Worm (Caenorhabditis elegans) whole organism, dauer: Measurements from ENCODE around the gene W06H8.6.

Experiments used
- unc-62 ChIP-seq: sonication (generic microtip); optimal IDR thresholded peaks from 2 replicates; lab custom pipeline; 2017; ENCODE audit warnings: missing biosample characterization, missing genetic modification reagents, missing genetic modification characterization

W06H8.6 gene

DNA sequence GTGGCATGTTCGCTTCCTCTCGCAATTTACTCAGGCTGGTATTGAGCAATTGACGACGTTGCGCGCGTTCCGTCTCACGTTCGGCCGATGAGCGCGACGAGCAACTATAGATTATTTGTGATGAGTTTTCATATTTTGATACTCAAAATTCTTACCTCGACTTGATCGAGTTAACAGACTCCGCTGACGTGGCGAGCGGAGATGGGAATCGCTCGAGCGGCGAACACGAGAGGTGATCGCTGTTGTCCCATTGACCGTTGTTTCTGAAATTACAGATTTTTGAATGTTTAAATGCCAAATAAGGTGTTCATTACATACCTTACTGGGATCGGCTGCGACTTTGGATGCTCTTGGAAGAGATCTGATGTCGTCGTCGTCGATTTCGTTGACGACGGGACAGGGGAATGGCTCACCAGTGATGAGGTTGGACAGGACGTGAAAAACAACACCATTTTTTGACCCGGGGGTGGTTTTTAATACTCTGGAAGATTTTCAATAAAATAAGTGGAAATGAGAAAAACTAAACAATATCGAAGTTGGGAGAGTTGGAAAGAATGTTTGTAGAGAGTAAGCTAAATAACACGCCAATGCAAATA is at the start of gene W06H8.6:
TSS of gene W06H8.6 (minus strand) at position 481 of the 596 bp plus-strand sequence.
- TF ChIP-seq unc-62 (GFP tag; lab: Kevin White, UChicago): no peak

DNA sequence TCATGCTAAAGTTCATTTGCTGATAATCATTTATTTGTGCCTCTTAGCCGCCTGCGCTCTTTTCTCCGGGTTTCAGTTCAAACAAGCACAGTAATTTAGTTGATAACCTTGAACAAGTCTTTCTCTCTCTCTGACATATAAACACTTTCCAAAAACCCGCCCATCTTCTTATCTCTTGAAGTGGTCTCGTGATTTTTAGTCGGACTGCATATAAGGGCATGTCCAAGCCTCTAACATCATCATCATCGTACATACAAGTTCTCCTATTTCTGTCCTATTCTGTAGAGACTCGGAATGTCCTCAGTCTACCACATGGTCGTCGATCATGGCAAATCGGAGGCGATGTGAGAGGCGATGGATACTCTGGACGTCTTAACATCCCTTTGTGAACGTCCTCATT is 49.4 kb upstream of the W06H8.6 start, which contains the start of gene F31F7.1:
TSS of gene F31F7.1 (plus strand) at position 235 of the 400 bp plus-strand sequence.
- TF ChIP-seq unc-62 (GFP tag; lab: Kevin White, UChicago): no peak

DNA sequence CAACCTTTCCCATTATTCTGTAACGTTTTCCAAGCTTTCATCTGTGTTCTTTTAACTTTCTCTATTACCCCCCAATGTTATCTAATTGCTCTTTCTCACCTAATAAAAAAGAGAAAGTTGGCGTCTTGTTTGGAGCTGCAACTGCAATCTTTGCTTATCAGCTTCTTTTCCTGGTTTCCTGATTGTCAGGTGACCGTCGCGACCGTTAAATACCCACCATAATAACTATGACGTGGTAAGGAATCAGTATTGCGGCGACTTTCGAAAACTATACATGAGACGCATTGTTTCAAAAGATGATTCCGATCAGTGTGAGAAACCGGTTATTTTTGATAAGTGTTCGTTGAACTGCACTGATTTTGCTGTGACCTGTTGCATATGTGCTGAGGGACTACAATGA is 48.4 kb upstream of the W06H8.6 start:
- TF ChIP-seq unc-62 (GFP tag; lab: Kevin White, UChicago): no peak

DNA sequence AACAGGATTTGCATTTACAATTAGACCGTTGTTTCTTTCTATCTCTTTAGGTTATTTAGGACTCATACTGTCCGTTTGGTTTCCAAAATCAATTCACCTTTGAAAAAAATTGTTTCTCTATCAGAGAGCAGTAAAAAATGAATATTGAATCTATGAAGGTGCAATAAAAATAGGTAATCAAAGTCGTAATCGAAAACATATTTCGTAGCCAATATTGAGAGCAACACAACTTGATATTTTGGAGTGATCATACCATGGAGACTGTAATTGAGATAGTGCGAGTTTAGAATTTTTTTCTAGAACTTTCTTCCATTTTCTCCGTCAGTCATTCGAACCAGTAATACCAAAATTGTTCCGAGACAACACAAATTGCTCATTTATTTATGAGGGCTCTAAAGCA is 43.7 kb upstream of the W06H8.6 start, which contains the start of gene F31F7.2:
TSS of gene F31F7.2 (plus strand) at position 301 of the 400 bp plus-strand sequence.
- no peak for TF ChIP-seq unc-62 (GFP tag; lab: Kevin White, UChicago)

DNA sequence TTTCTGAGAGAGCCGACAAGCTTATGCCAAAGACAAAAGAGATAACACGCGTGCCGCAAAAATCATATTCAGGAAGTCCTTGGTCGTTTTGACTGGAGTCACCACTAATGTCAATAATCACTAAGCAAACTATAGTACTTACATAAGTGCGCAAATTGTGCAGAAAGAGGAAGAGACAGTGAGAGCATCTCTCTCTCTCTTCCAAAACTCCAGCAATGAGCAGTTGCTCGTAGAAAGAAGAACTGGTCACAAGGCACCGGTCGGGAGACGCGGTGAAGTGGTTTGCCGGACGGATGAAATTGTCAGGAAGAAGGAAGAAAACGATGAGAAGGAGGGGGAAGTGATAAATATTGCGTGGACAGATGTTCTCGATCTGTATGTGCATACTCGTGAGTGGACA is 43.3 kb upstream of the W06H8.6 start:
- TF ChIP-seq unc-62 (GFP tag; lab: Kevin White, UChicago): no peak

DNA sequence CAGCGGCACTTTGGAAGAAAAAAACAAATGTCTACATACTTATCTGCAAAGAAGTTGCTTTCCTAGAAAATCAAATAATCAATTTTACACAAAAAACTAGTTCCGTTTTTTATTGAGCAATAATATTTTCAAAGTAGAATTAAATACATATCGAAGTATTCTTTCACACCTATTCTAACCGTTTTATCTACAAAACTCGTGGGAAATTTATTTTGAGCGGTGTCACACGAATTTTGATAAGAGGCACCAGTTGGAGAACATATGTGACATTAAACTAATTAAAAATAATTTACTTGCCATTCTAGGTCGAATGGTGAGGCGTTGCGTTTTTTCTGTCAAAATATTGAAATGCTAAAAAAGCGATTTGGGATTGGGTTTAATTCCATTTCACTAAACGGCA is 42.2 kb upstream of the W06H8.6 start:
- no peak for TF ChIP-seq unc-62 (GFP tag; lab: Kevin White, UChicago)

DNA sequence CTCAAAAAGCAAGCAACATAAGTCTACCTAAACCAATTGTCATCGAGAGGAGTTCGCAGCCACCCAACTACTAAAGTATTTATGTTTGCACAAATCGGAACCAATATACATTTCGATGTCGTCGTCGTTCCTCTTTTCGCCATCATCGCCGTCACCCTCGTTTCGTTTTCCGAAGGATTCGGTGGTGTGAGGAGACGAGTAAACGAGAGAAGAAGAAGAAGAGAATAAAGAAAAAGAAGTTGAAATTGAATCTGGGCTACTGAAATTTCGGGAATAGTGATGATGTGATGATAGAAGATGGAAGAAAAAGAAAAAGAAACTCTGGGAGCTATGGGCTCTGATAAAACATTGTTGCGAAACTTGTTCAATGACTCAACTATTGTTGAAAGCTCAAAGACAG is 41.7 kb upstream of the W06H8.6 start:
- TF ChIP-seq unc-62 (GFP tag; lab: Kevin White, UChicago): no peak

DNA sequence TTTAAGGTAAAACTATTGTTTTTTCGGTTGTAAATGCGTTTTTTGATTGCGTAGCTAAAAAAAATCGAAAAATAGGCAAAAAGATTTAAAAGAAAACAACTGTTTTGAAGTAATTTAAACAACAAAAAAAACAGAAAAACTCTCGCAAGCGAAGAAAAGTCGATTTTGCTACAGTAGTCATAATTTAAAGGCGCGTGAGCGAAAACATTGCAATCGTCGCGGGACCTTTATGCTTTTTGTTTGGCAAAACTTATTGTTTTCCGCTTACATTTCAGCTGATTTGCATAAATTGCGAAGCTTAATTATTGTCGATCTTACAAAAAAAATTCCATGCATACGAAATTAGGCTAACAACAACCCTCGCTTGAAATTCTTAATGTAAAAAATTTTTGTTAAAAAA is 41.2 kb upstream of the W06H8.6 start:
- TF ChIP-seq unc-62 (GFP tag; lab: Kevin White, UChicago): no peak

DNA sequence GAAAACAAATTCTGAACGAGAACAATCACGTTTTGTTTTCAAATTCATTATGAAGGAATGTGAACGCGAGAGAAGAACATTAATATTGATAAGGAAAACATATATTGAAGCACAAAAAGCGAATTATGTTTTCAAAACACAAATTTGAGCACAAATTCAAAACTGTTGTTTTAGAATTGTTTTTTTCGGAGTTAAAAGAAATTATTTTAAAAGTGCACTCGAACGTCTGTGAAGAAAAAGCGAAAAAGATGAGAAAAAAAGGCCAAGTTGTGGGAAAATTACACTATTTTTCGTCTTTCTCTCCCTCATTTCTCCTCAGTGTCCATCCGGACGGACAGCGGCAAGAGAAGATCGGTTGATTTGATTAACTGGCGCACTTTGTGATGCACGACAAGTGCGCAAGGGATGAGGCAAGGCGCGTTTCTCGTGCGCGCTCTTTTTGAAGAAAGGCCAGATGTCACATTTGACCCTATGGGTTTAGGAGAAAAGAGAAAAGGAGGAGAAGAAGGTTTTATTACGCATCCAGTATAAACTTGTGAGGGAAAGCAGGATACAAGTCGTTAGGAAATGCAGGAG is 40.5 kb upstream of the W06H8.6 start, which contains the start of gene mrck-1:
TSS of gene mrck-1 (minus strand) at position 51 of the 576 bp plus-strand sequence.
- TF ChIP-seq unc-62 (GFP tag; lab: Kevin White, UChicago): no peak

DNA sequence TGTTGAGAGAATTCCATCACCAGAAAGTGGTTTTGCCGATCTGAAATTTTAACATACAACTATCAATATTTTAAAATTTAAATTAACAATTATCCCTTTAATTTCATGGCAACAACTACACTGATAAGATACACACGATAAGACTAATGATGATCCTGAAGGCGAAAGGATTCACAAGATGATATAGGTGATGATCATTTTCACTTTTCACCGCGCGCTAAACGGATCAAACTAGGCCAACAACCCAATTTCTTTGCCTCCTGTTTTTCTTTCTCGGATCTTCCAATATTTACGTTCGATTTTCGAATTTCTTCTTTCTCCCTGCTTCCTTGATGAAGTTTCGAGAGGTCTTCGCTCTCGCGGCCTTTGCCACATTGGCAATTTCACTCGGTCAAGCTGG is 32.3 kb upstream of the W06H8.6 start, which contains the start of gene K08B12.1:
TSS of gene K08B12.1 (plus strand) at position 229 of the 400 bp plus-strand sequence.
- TF ChIP-seq unc-62 (GFP tag; lab: Kevin White, UChicago): no peak

DNA sequence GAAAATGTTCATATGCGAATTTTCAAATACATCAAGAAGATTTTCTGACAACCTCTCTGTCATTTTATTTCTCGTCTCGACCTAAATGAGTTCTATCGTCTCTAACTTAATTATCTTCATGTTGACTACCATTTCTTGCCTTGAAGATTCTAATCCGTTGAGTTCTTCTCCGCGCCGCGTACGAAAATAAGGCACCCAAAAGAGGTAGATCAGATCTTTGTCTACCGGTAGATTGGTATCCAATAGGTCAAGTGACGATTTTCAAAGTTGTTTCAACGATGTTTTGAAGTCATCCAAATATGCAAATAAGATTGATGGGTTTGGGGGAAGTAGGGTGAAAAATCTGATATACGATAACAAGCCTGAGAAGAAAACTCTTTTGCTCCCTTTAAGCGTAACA is 27.1 kb upstream of the W06H8.6 start:
- TF ChIP-seq unc-62 (GFP tag; lab: Kevin White, UChicago): no peak

DNA sequence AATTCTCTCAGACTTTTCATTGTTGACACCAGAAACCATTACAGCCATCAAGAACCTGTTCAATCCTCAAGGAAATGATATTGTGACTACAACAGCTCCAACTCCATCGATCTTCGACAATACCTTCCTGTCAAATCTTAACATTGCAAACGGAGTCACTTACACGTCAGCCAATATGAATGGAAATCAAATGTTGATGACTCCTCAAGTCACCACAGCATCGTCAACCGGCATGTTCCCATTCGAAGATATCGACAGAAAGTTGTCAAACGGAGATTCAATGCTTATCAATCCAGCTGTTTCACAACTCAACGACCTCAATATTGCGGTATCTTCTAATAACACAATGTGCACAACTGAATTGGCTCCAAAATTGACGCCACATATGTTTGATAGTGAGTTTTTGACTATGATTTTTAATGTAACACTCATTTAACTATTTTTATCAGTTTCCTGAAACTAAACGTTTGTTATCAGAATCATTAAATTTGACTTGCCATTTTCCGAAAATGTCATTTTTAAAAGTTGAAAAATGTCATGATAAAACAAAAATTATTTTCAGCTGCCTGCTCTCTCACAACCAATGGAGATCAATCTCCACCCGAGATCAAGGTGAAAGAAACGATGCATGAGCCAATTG is 24.3 kb upstream of the W06H8.6 start:
- TF ChIP-seq unc-62 (GFP tag; lab: Kevin White, UChicago): no peak

DNA sequence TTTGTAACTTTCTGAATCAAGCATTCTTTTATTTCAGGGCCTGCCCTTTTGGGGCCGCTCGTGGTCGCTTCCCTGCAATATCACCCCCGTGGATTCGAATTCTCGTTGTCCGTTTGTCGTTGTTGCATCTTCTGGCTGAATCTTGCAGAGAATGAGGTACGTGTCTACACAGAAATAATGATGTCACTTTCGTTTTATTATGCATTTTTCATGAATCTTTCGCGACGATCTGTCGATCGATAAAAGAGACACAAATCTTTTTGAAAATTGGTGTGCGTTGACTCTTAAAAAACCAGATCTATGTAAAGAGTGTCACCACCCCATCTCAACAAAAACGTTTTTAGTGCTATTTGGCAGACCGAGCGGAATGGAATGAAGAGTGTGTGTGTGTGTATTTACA is 22.3 kb upstream of the W06H8.6 start:
- TF ChIP-seq unc-62 (GFP tag; lab: Kevin White, UChicago): no peak

DNA sequence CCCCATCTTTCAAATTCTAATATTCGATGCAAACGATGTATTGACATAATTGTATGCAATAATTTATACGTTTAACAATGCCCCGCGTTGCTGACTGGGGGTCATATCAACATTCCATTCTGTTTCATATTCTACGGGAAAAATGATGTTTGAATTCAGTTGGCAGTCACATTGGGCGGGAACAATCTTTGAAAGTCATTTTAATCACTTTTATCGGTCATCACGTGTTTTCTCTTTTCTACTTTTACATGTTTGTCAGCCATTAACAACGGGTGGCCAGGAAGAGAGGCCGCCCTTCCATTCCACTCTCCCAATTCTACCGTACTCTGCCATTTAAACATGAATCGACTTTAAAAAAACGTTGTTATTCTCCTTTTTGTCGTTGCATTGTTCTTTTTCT is 21.9 kb upstream of the W06H8.6 start:
- TF ChIP-seq unc-62 (GFP tag; lab: Kevin White, UChicago): no peak

DNA sequence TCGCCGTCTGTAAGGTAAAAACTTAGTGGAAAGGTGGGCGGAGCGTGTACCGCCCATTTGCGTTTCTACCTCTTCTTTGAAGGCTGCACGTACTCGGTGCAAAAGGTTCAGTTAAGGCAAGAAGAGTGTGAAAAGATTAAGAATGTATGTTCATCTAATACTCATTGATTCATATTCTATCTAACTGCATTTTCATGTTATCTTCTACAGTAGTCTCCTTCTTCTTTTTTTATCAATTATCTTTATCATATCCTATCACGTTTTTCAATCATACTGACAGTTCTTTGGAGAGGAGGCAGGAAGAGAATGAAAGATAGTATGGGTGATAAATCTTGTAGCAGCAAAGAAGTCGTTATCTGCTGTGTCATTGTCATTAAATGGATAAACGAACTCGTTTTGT is 20.6 kb upstream of the W06H8.6 start:
- TF ChIP-seq unc-62 (GFP tag; lab: Kevin White, UChicago): no peak

DNA sequence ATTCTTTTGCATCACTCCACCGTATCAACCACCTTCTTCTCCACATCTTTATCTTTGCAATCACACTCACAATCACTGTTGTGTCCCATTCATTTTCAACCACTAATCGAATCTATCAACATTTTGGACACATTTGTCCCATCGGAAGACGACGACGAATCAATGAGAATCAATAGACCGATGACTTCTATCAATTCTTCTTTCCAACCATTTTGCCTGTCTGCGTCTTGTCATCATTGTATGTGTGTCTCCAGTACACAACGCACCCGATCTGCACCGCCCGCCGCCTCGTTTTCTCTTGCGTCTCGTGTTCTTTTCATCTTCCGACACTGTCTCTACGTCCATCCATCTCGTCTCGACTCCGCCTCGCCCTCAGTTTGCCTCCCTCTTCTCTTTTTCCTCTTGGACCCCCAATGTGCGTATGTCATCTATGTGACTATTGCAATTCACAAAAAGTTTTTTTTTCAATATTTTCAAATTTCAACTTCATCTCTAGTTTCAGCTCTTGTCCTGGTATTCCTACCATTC is 19.7 kb upstream of the W06H8.6 start, which contains the start of gene dmd-7:
TSS of gene dmd-7 (plus strand) at position 478 of the 528 bp plus-strand sequence.
- no peak for TF ChIP-seq unc-62 (GFP tag; lab: Kevin White, UChicago)
